Fruit fly (Drosophila melanogaster): ENCODE results near the gene CG5056.

CG5056 gene

DNA sequence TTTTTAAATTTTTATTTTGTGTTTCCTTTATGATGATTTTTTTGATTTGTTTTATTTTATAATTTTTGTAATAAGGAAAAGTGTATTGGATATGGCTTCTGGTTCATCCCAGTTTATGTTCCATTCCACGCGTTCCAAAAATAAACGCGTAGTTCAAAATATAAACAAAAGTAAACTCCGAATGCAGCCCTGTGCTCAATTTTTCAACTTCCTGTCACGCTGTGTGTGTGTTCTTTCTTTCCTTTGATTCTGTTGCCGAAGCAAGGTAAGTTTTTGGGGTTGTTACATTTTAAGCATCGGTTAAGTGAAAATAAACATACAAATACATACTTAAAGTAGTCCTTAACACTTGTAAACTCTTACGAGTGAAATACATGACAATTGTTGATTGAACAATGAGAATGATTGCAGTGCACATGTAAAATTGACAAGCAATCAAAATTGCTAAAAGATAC lies 41.7 kb downstream of the CG5056 start, which contains the start of the genes Ip259 and RpS27A (continued):
- TF ChIP-seq Hr4 (GFP tag; optimal IDR thresholded peaks at IDR 0.05), result peak; percentile 2
- TF ChIP-seq CG8319 (GFP tag; optimal IDR thresholded peaks at IDR 0.05), result peak; percentile 60
- no peak for TF ChIP-seq CG1621 (tag; optimal IDR thresholded peaks at IDR 0.05)
- no peak for TF ChIP-seq achi (GFP tag; optimal IDR thresholded peaks at IDR 0.05)
- no peak for TF ChIP-seq CG10631 (GFP tag; optimal IDR thresholded peaks at IDR 0.05)
- peak; percentile 59 for TF ChIP-seq fkh (GFP tag; optimal IDR thresholded peaks at IDR 0.05)
- TF ChIP-seq Smox (GFP tag; optimal IDR thresholded peaks at IDR 0.05), result no peak
- TF ChIP-seq acj6 (GFP tag; optimal IDR thresholded peaks at IDR 0.05), result peak; percentile 70
- TF ChIP-seq Eip93F (GFP tag; optimal IDR thresholded peaks at IDR 0.05), result peak; percentile 21
- TF ChIP-seq CG3032 (tag; optimal IDR thresholded peaks at IDR 0.05), result peak; percentile 62
- TF ChIP-seq Met (GFP tag; optimal IDR thresholded peaks at IDR 0.05), result no peak
- no peak for TF ChIP-seq CG4318 (GFP tag; optimal IDR thresholded peaks at IDR 0.05)
- TF ChIP-seq CG8632 (GFP tag; optimal IDR thresholded peaks at IDR 0.05), result peak; percentile 32
- peak; percentile 58 for TF ChIP-seq OdsH (GFP tag; optimal IDR thresholded peaks at IDR 0.05)
- TF ChIP-seq CG6808 (GFP tag; optimal IDR thresholded peaks at IDR 0.05), result no peak
- no peak for TF ChIP-seq spab (GFP tag; optimal IDR thresholded peaks at IDR 0.05)
- TF ChIP-seq Hr39 (GFP tag; optimal IDR thresholded peaks at IDR 0.05), result no peak
- no peak for TF ChIP-seq Sox14 (GFP tag; optimal IDR thresholded peaks at IDR 0.05)
- peak; percentile 6 for TF ChIP-seq Ets21C (GFP tag; optimal IDR thresholded peaks at IDR 0.05)
- TF ChIP-seq Lpt (GFP tag; optimal IDR thresholded peaks at IDR 0.05), result no peak
- TF ChIP-seq Eip78C (GFP tag), result peak; percentile 90
- peak; percentile 85 for TF ChIP-seq esn (GFP tag; optimal IDR thresholded peaks at IDR 0.05)
- TF ChIP-seq svp (GFP tag), result no peak
- TF ChIP-seq eg (GFP tag; IDR thresholded peaks at IDR 0.05), result no peak
- TF ChIP-seq Blimp-1 (GFP tag; optimal IDR thresholded peaks at IDR 0.05), result peak; percentile 61
- no peak for TF ChIP-seq CG6276 (GFP tag; optimal IDR thresholded peaks at IDR 0.05)
- peak; percentile 61 for TF ChIP-seq CG9139 (GFP tag; optimal IDR thresholded peaks at IDR 0.05)
- TF ChIP-seq ss (GFP tag; optimal IDR thresholded peaks at IDR 0.05), result peak in 1 of 2 experiments; percentile 77
- no peak for TF ChIP-seq CG16779 (tag; optimal IDR thresholded peaks at IDR 0.05)
- TF ChIP-seq CG15336 (GFP tag; IDR thresholded peaks at IDR 0.05), result no peak
- peak; percentile 37 for TF ChIP-seq Ets96B (tag; optimal IDR thresholded peaks at IDR 0.05)
- peak; percentile 62 for TF ChIP-seq CG10669 (GFP tag; optimal IDR thresholded peaks at IDR 0.05)
- TF ChIP-seq net (GFP tag; optimal IDR thresholded peaks at IDR 0.05), result no peak
- peak; percentile 67 for TF ChIP-seq CG34406 (GFP tag; optimal IDR thresholded peaks at IDR 0.05)
- TF ChIP-seq CG11294 (GFP tag; IDR thresholded peaks at IDR 0.05), result no peak
- TF ChIP-seq CG6854 (GFP tag; optimal IDR thresholded peaks at IDR 0.05), result peak; percentile 84
- TF ChIP-seq pdm3 (GFP tag; optimal IDR thresholded peaks at IDR 0.05), result no peak
- TF ChIP-seq CG11762 (GFP tag; optimal IDR thresholded peaks at IDR 0.05; ENCODE audit: insufficient read depth), result peak; percentile 27
- TF ChIP-seq topi (GFP tag; optimal IDR thresholded peaks at IDR 0.05), result peak; percentile 71
- peak; percentile 77 for TF ChIP-seq CG31627 (GFP tag; optimal IDR thresholded peaks at IDR 0.05)
- no peak for TF ChIP-seq vri (GFP tag; optimal IDR thresholded peaks at IDR 0.05)
- TF ChIP-seq CG3919 (GFP tag; optimal IDR thresholded peaks at IDR 0.05), result no peak
